Fruit fly (Drosophila melanogaster) S2 (cell line): Measurements from ENCODE around the gene SerRS.

Experiments
- CG8478 ChIP-seq: fragments of >200 bp; optimal IDR thresholded peaks from 2 replicates; lab custom pipeline; 2018
- CTCF ChIP-seq, 2 experiments: fragments of >200 bp; optimal IDR thresholded peaks; 2 replicates each; lab custom pipeline; 2018

DNA sequence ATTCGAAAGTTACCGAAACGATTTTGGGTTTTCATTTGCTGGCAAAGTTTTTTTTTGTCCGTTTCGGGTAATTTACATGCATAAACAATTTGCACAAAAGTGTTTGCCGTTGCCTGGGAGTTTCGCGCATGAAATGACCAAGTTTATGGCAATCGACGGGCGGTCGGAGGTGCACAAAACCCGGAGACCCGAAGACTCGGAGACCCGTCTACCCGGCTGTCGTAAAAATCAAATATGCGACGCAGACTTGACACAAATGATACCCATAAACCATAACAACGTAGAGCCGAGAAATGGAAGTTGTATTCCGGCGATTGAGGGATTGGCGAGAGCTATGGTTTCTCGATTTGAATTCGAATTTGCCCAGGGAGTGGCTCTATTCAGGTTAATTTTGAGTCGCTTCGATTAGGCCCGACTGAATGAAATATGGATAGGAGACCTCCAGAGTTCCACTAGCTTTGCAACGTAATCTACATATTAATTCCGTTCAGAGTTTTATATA, 30.2 kb downstream of the SerRS start:
- TF ChIP-seq CTCF (optimal IDR thresholded peaks at IDR 0.05; lab: Kevin White, UChicago) = no peak
- TF ChIP-seq CG8478 = no peak
